Worm (Caenorhabditis elegans) whole organism, L1 larva: ENCODE data around the gene C45G9.11.

Source experiments
- C04F5.9 ChIP-seq: sonication (generic microtip); optimal IDR thresholded peaks from 2 replicates; lab custom pipeline; 2016; ENCODE audit warnings: missing genetic modification characterization, missing compliant biosample characterization
- C16A3.4 ChIP-seq: fragments of 150-350 bp; optimal IDR thresholded peaks from 2 replicates; lab custom pipeline; 2014; ENCODE audit warnings: missing biosample characterization, missing genetic modification characterization
- F16B12.6 ChIP-seq: fragments of 150-350 bp; optimal IDR thresholded peaks from 2 replicates; lab custom pipeline; 2014; ENCODE audit warnings: missing biosample characterization, missing genetic modification characterization
- Y116A8C.19 ChIP-seq: sonication (generic microtip); optimal IDR thresholded peaks from 2 replicates; lab custom pipeline; 2016; ENCODE audit warnings: missing compliant biosample characterization, missing genetic modification characterization, borderline replicate concordance
- alr-1 ChIP-seq: fragments of 200-800 bp; sonication (Bioruptor generic); optimal IDR thresholded peaks from 2 replicates; lab custom pipeline; 2018; ENCODE audit warnings: borderline replicate concordance, mild to moderate bottlenecking, missing genetic modification characterization, missing compliant biosample characterization
- aly-2 ChIP-seq: fragments of 150-350 bp; optimal IDR thresholded peaks from 2 replicates; lab custom pipeline; 2014; ENCODE audit warnings: missing biosample characterization, missing genetic modification characterization
- ama-1 ChIP-seq: fragments of 150-350 bp; optimal IDR thresholded peaks from 2 replicates; lab custom pipeline; 2014
- ceh-63 ChIP-seq: fragments of 200-800 bp; sonication (Bioruptor generic); optimal IDR thresholded peaks from 2 replicates; lab custom pipeline; 2018; ENCODE audit warnings: mild to moderate bottlenecking, missing genetic modification characterization, missing compliant biosample characterization
- ceh-8 ChIP-seq: fragments of 200-800 bp; sonication (Bioruptor generic); optimal IDR thresholded peaks from 2 replicates; lab custom pipeline; 2018; ENCODE audit warnings: mild to moderate bottlenecking, missing genetic modification characterization, moderate library complexity, missing compliant biosample characterization
- ceh-90 ChIP-seq: sonication (generic microtip); optimal IDR thresholded peaks from 2 replicates; lab custom pipeline; 2016; ENCODE audit warnings: missing genetic modification characterization, missing compliant biosample characterization
- dsc-1 ChIP-seq: sonication (generic microtip); optimal IDR thresholded peaks from 2 replicates; lab custom pipeline; 2016; ENCODE audit warnings: mild to moderate bottlenecking, missing genetic modification characterization, missing compliant biosample characterization
- efl-1 ChIP-seq, 4 experiments: fragments of 150-350 bp; optimal IDR thresholded peaks in 3 of 4; peaks in 1 of 4; 1 replicate in 1 of 4; 2 replicates in 3 of 4; lab custom pipeline; 2014; ENCODE audit warnings: missing biosample characterization in 2 of 4, missing genetic modification characterization in 2 of 4, missing genetic modification reagents in 2 of 4
- ets-5 ChIP-seq: fragments of 200-800 bp; sonication (Bioruptor generic); IDR thresholded peaks from 2 replicates; pipeline ENCODE4 v1.3.6; 2022; ENCODE audit warnings: missing genetic modification characterization, missing compliant biosample characterization
- fkh-8 ChIP-seq: sonication (generic microtip); optimal IDR thresholded peaks from 2 replicates; lab custom pipeline; 2016; ENCODE audit warnings: mild to moderate bottlenecking, missing genetic modification characterization, missing compliant biosample characterization
- grh-1 ChIP-seq: fragments of 200-800 bp; sonication (Bioruptor generic); IDR thresholded peaks from 2 replicates; pipeline ENCODE4 v1.3.6; 2022; ENCODE audit warnings: missing genetic modification reagents, missing genetic modification characterization, missing compliant biosample characterization
- hlh-17 ChIP-seq: fragments of 200-800 bp; sonication (Bioruptor generic); optimal IDR thresholded peaks from 2 replicates; lab custom pipeline; 2018; ENCODE audit warnings: missing genetic modification characterization, mild to moderate bottlenecking, missing compliant biosample characterization, moderate library complexity, borderline replicate concordance
- hlh-4 ChIP-seq: sonication (generic microtip); optimal IDR thresholded peaks from 2 replicates; lab custom pipeline; 2016; ENCODE audit warnings: mild to moderate bottlenecking, missing genetic modification characterization, missing compliant biosample characterization
- isw-1 ChIP-seq: fragments of 200-800 bp; sonication (Bioruptor generic); IDR thresholded peaks from 2 replicates; pipeline ENCODE4 v1.3.6; 2022; ENCODE audit warnings: missing genetic modification characterization, missing compliant biosample characterization
- lin-14 ChIP-seq: fragments of 200-800 bp; sonication (Bioruptor generic); optimal IDR thresholded peaks from 2 replicates; lab custom pipeline; 2018; ENCODE audit warnings: mild to moderate bottlenecking, missing genetic modification characterization, moderate library complexity, missing compliant biosample characterization
- lin-35 ChIP-seq, 2 experiments: fragments of 150-350 bp; optimal IDR thresholded peaks; 2 replicates each; lab custom pipeline; 2014; ENCODE audit warnings: missing biosample characterization in 2 of 2, missing genetic modification characterization in 2 of 2, missing genetic modification reagents in 2 of 2
- lin-39 ChIP-seq: fragments of 150-350 bp; optimal IDR thresholded peaks from 2 replicates; lab custom pipeline; 2014; ENCODE audit warnings: missing biosample characterization, missing genetic modification reagents, missing genetic modification characterization
- lir-3 ChIP-seq: sonication (generic microtip); optimal IDR thresholded peaks from 2 replicates; lab custom pipeline; 2016; ENCODE audit warnings: mild to moderate bottlenecking, missing genetic modification characterization, moderate library complexity, missing compliant biosample characterization; ENCODE audit not compliant: poor library complexity
- lsy-2 ChIP-seq, 2 experiments: fragments of 150-350 bp; optimal IDR thresholded peaks; 2 replicates each; lab custom pipeline; 2014; ENCODE audit warnings: missing biosample characterization in 2 of 2, missing genetic modification characterization in 2 of 2
- mab-9 ChIP-seq: fragments of 200-800 bp; sonication (Bioruptor generic); IDR thresholded peaks from 2 replicates; pipeline ENCODE4 v1.3.6; 2022; ENCODE audit warnings: missing genetic modification reagents, missing genetic modification characterization, missing compliant biosample characterization
- mdl-1 ChIP-seq, 2 experiments: fragments of 150-350 bp; optimal IDR thresholded peaks; 2 replicates each; lab custom pipeline; 2014 to 2017; ENCODE audit warnings: missing biosample characterization in 2 of 2, missing genetic modification characterization in 2 of 2, inconsistent platforms in 1 of 2
- mep-1 ChIP-seq: fragments of 150-350 bp; optimal IDR thresholded peaks from 2 replicates; lab custom pipeline; 2014; ENCODE audit warnings: missing biosample characterization, missing genetic modification characterization
- nhr-11 ChIP-seq: fragments of 150-350 bp; optimal IDR thresholded peaks from 2 replicates; lab custom pipeline; 2014; ENCODE audit warnings: missing biosample characterization, missing genetic modification characterization
- nhr-19 ChIP-seq: fragments of 200-800 bp; sonication (Bioruptor generic); conservative IDR thresholded peaks from 2 replicates; pipeline ENCODE4 v1.3.6; 2022; ENCODE audit warnings: missing genetic modification characterization, missing compliant biosample characterization
- nhr-28 ChIP-seq: fragments of 150-350 bp; optimal IDR thresholded peaks from 2 replicates; lab custom pipeline; 2014; ENCODE audit warnings: missing biosample characterization, missing genetic modification characterization
- nhr-71 ChIP-seq: sonication (generic microtip); optimal IDR thresholded peaks from 2 replicates; lab custom pipeline; 2016; ENCODE audit warnings: mild to moderate bottlenecking, missing genetic modification characterization, moderate library complexity, missing compliant biosample characterization
- nhr-76 ChIP-seq: sonication (generic microtip); optimal IDR thresholded peaks from 2 replicates; lab custom pipeline; 2017; ENCODE audit warnings: missing biosample characterization, missing genetic modification characterization
- nhr-77 ChIP-seq: fragments of 150-350 bp; optimal IDR thresholded peaks from 2 replicates; lab custom pipeline; 2014; ENCODE audit warnings: missing biosample characterization, missing genetic modification characterization
- nhr-84 ChIP-seq: sonication (generic microtip); optimal IDR thresholded peaks from 2 replicates; lab custom pipeline; 2017; ENCODE audit warnings: missing biosample characterization, missing genetic modification characterization
- nhr-85 ChIP-seq: sonication (generic microtip); peaks from one replicate; lab custom pipeline; 2016; ENCODE audit warnings: missing genetic modification characterization, inconsistent platforms, missing compliant biosample characterization
- nhr-90 ChIP-seq: sonication (generic microtip); optimal IDR thresholded peaks from 2 replicates; lab custom pipeline; 2016; ENCODE audit warnings: mild to moderate bottlenecking, missing genetic modification characterization, missing compliant biosample characterization; ENCODE audit not compliant: poor library complexity
- pag-3 ChIP-seq: sonication (generic microtip); optimal IDR thresholded peaks from 2 replicates; lab custom pipeline; 2017; ENCODE audit warnings: missing genetic modification characterization, mild to moderate bottlenecking, missing compliant biosample characterization, antibody characterized with exemption, borderline replicate concordance; ENCODE audit not compliant: insufficient read depth
- pax-3 ChIP-seq: fragments of 200-800 bp; sonication (Bioruptor generic); optimal IDR thresholded peaks from 2 replicates; lab custom pipeline; 2018; ENCODE audit warnings: mild to moderate bottlenecking, missing genetic modification characterization, moderate library complexity, missing compliant biosample characterization
- pqm-1 ChIP-seq: sonication (generic microtip); optimal IDR thresholded peaks from 3 replicates; lab custom pipeline; 2017; ENCODE audit warnings: missing biosample characterization, missing genetic modification characterization
- rnt-1 ChIP-seq: sonication (generic microtip); optimal IDR thresholded peaks from 2 replicates; lab custom pipeline; 2016; ENCODE audit warnings: mild to moderate bottlenecking, missing genetic modification characterization, moderate library complexity, missing compliant biosample characterization
- skn-1 ChIP-seq: fragments of 150-350 bp; optimal IDR thresholded peaks from 2 replicates; lab custom pipeline; 2014; ENCODE audit warnings: missing biosample characterization, missing genetic modification characterization
- sup-37 ChIP-seq: fragments of 200-800 bp; sonication (Bioruptor generic); optimal IDR thresholded peaks from 2 replicates; lab custom pipeline; 2018; ENCODE audit warnings: mild to moderate bottlenecking, missing genetic modification characterization, missing compliant biosample characterization
- swsn-7 ChIP-seq: sonication (generic microtip); optimal IDR thresholded peaks from 2 replicates; lab custom pipeline; 2016; ENCODE audit warnings: missing genetic modification characterization, missing compliant biosample characterization
- tbx-2 ChIP-seq: sonication (generic microtip); optimal IDR thresholded peaks from 2 replicates; lab custom pipeline; 2016; ENCODE audit warnings: missing genetic modification characterization, missing compliant biosample characterization
- tlp-1 ChIP-seq: fragments of 150-350 bp; optimal IDR thresholded peaks from 2 replicates; lab custom pipeline; 2014; ENCODE audit warnings: missing biosample characterization, missing genetic modification characterization
- unc-130 ChIP-seq: fragments of 150-350 bp; optimal IDR thresholded peaks from 2 replicates; lab custom pipeline; 2017; ENCODE audit warnings: missing biosample characterization, missing genetic modification characterization, inconsistent platforms
- unc-30 ChIP-seq: sonication (generic microtip); optimal IDR thresholded peaks from 2 replicates; lab custom pipeline; 2017; ENCODE audit warnings: missing biosample characterization, missing genetic modification characterization
- unc-62 ChIP-seq: fragments of 150-350 bp; optimal IDR thresholded peaks from 2 replicates; lab custom pipeline; 2014; ENCODE audit warnings: missing biosample characterization, missing genetic modification reagents, missing genetic modification characterization
- unc-86 ChIP-seq: sonication (generic microtip); optimal IDR thresholded peaks from 2 replicates; lab custom pipeline; 2016; ENCODE audit warnings: missing genetic modification characterization, missing compliant biosample characterization
- xbp-1 ChIP-seq: sonication (generic microtip); optimal IDR thresholded peaks from 2 replicates; lab custom pipeline; 2016; ENCODE audit warnings: missing genetic modification characterization, missing compliant biosample characterization
- zag-1 ChIP-seq: fragments of 150-350 bp; optimal IDR thresholded peaks from 2 replicates; lab custom pipeline; 2014; ENCODE audit warnings: missing biosample characterization, missing genetic modification characterization
- ztf-11 ChIP-seq, 2 experiments: sonication (generic microtip); optimal IDR thresholded peaks; 2 replicates each; lab custom pipeline; 2016 to 2017; ENCODE audit warnings: missing genetic modification characterization in 2 of 2, missing biosample characterization in 1 of 2, missing compliant biosample characterization in 1 of 2
- ztf-4 ChIP-seq: fragments of 150-350 bp; optimal IDR thresholded peaks from 2 replicates; lab custom pipeline; 2014; ENCODE audit warnings: missing biosample characterization, missing genetic modification characterization

C45G9.11 gene

DNA sequence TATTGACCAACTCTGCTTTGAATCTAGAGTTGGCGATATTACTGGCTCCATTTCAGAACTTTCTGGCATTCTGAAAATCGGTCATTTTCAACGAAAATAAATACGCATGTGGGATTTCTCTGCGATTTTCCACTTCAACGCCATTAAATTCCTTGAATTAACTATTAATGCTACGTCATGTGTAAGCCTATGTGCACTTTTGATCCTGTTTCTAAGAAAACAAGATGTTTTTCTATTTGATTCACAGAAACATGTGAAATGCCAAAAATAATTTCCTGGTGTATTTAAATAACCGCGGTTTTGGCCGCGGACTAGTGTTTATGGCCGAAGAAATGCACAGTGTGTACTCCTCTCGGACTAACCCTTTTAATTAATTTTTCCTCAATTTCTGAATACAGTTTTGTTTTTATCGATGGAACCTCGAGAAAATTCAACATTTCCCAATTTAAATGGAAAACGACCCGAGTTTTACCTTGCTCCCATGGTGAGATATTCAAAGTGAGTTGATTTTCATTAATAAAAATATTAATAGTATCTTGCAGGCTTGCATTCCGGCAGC, at the start of gene C45G9.11, which contains the start of gene C45G9.2:
C45G9.11 (minus strand) TSS at position 51 of the 559 bp plus-strand sequence.
C45G9.2 (plus strand) TSS at position 392 of the 559 bp plus-strand sequence.
- peak; percentile 78 for TF ChIP-seq swsn-7
- peak; percentile 85 for TF ChIP-seq xbp-1
- peak; percentile 90 for TF ChIP-seq nhr-90 (tag; lab: Kevin White, UChicago)
- TF ChIP-seq nhr-84 (tag; lab: Kevin White, UChicago): no peak
- peak; percentile 15 for TF ChIP-seq nhr-77 (tag; lab: Kevin White, UChicago)
- TF ChIP-seq lin-35 (GFP tag; optimal IDR thresholded peaks at IDR 0.05; lab: Kevin White, UChicago): peak; percentile 93 to 96
- peak; percentile 78 for TF ChIP-seq lin-14
- TF ChIP-seq lsy-2 (tag; optimal IDR thresholded peaks at IDR 0.05; lab: Kevin White, UChicago): peak; percentile 78 to 85
- no peak for TF ChIP-seq ets-5
- TF ChIP-seq mdl-1 (tag; optimal IDR thresholded peaks at IDR 0.05; lab: Kevin White, UChicago): peak in 1 of 2 experiments; percentile 38
- TF ChIP-seq ztf-11 (tag; optimal IDR thresholded peaks at IDR 0.05; lab: Kevin White, UChicago): peak in 1 of 2 experiments; percentile 92
- no peak for TF ChIP-seq alr-1 (tag; lab: Kevin White, UChicago)
- peak; percentile 40 for TF ChIP-seq C16A3.4 (tag; lab: Kevin White, UChicago)
- peak; percentile 95 for TF ChIP-seq ceh-90 (tag; lab: Kevin White, UChicago)
- TF ChIP-seq sup-37: peak; percentile 69
- TF ChIP-seq unc-62 (GFP tag; lab: Kevin White, UChicago): no peak
- peak; percentile 88 for TF ChIP-seq pax-3 (tag; lab: Kevin White, UChicago)
- TF ChIP-seq nhr-71: peak; percentile 90
- TF ChIP-seq skn-1 (tag; lab: Kevin White, UChicago): peak; percentile 19
- TF ChIP-seq mab-9 (GFP tag; lab: Robert Waterston, UW): peak; percentile 71
- TF ChIP-seq rnt-1 (tag; lab: Kevin White, UChicago): peak; percentile 98
- peak; percentile 77 for TF ChIP-seq mep-1 (tag; lab: Kevin White, UChicago)
- peak; percentile 45 for TF ChIP-seq aly-2 (tag; lab: Kevin White, UChicago)
- TF ChIP-seq F16B12.6 (tag; lab: Kevin White, UChicago): peak; percentile 26
- TF ChIP-seq Y116A8C.19 (tag; lab: Kevin White, UChicago): peak; percentile 79
- no peak for TF ChIP-seq ama-1
- no peak for TF ChIP-seq nhr-76
- TF ChIP-seq ceh-8: peak; percentile 41
- TF ChIP-seq ceh-63 (GFP tag; lab: Kevin White, UChicago): peak; percentile 79
- peak; percentile 60 for TF ChIP-seq unc-86 (tag; lab: Kevin White, UChicago)
- peak; percentile 92 for TF ChIP-seq dsc-1
- peak; percentile 84 for TF ChIP-seq C04F5.9
- peak; percentile 85 for TF ChIP-seq nhr-19
- peak; percentile 90 for TF ChIP-seq tbx-2 (tag; lab: Kevin White, UChicago)
- TF ChIP-seq lir-3: peak; percentile 95
- TF ChIP-seq hlh-17 (GFP tag; lab: Kevin White, UChicago): peak; percentile 58
- TF ChIP-seq lin-39 (tag; lab: Kevin White, UChicago): peak; percentile 48
- TF ChIP-seq pag-3 (tag; lab: Kevin White, UChicago): no peak
- peak; percentile 76 for TF ChIP-seq grh-1 (GFP tag; lab: Robert Waterston, UW)
- TF ChIP-seq nhr-85 (tag; lab: Kevin White, UChicago): peak; percentile 95
- TF ChIP-seq isw-1: peak; percentile 62
- TF ChIP-seq zag-1 (tag; lab: Kevin White, UChicago): no peak
- peak; percentile 52 for TF ChIP-seq hlh-4 (tag; lab: Kevin White, UChicago)
- TF ChIP-seq pqm-1 (tag; lab: Kevin White, UChicago): no peak
- TF ChIP-seq unc-130 (tag; lab: Kevin White, UChicago): peak; percentile 79
- no peak for TF ChIP-seq nhr-11
- no peak for TF ChIP-seq tlp-1
- TF ChIP-seq efl-1 (optimal IDR thresholded peaks at IDR 0.05; lab: Kevin White, UChicago): peak; percentile 79 to 94
- TF ChIP-seq efl-1 (GFP tag; optimal IDR thresholded peaks at IDR 0.05 in 1 of 2; lab: Kevin White, UChicago): peak; percentile 94 to 99
- peak; percentile 68 for TF ChIP-seq fkh-8
- no peak for TF ChIP-seq nhr-28 (tag; lab: Kevin White, UChicago)
- no peak for TF ChIP-seq unc-30 (tag; lab: Kevin White, UChicago)
- no peak for TF ChIP-seq ztf-4
